Fruit fly (Drosophila melanogaster) whole organism, embryonic: ENCODE results near the gene Lcp65Ab1.
A peak's percentile ranks its signal among the peaks of the same experiment; 100 is the strongest.

Experiments used
- Abd-B ChIP-seq: fragments of 200-800 bp; sonication (Bioruptor generic); optimal IDR thresholded peaks from 2 replicates; lab custom pipeline; 2018; ENCODE audit warnings: missing biosample characterization, mild to moderate bottlenecking, missing genetic modification characterization, moderate library complexity
- B-H2 ChIP-seq: fragments of 200-800 bp; sonication (Bioruptor generic); optimal IDR thresholded peaks from 2 replicates; lab custom pipeline; 2018; ENCODE audit warnings: missing biosample characterization, mild to moderate bottlenecking, missing genetic modification characterization
- CG10267 ChIP-seq: fragments of 200-800 bp; sonication (Bioruptor generic); optimal IDR thresholded peaks from 2 replicates; lab custom pipeline; 2018; ENCODE audit warnings: missing biosample characterization, mild to moderate bottlenecking, missing genetic modification characterization, moderate library complexity
- CG10321 ChIP-seq: fragments of 200-800 bp; sonication (Bioruptor generic); IDR thresholded peaks from 2 replicates; pipeline ENCODE4 v1.3.6; 2022; ENCODE audit warnings: missing biosample characterization, missing genetic modification characterization
- CG10431 ChIP-seq: fragments of 200-800 bp; sonication (Bioruptor generic); optimal IDR thresholded peaks from 3 replicates; lab custom pipeline; 2018; ENCODE audit warnings: missing biosample characterization, mild to moderate bottlenecking, missing genetic modification characterization
- CG12659 ChIP-seq: fragments of 200-800 bp; sonication (Bioruptor generic); optimal IDR thresholded peaks from 3 replicates; lab custom pipeline; 2017; ENCODE audit warnings: mild to moderate bottlenecking, missing biosample characterization, missing genetic modification reagents, missing genetic modification characterization
- CG13287 ChIP-seq: fragments of 200-800 bp; sonication (Bioruptor generic); IDR thresholded peaks from 2 replicates; pipeline ENCODE4 v1.3.6; 2022; ENCODE audit warnings: missing biosample characterization, missing genetic modification characterization; ENCODE audit not compliant: partially characterized antibody
- CG13424 ChIP-seq: fragments of 200-800 bp; sonication (Bioruptor generic); optimal IDR thresholded peaks from 2 replicates; lab custom pipeline; 2019; ENCODE audit warnings: missing biosample characterization, mild to moderate bottlenecking, missing genetic modification characterization, moderate library complexity
- CG17361 ChIP-seq: fragments of 200-800 bp; sonication (Bioruptor generic); IDR thresholded peaks from 3 replicates; pipeline ENCODE4 v1.3.6; 2022; ENCODE audit warnings: missing biosample characterization, missing genetic modification characterization
- CG17612 ChIP-seq: fragments of 200-800 bp; sonication (Bioruptor generic); IDR thresholded peaks from 2 replicates; pipeline ENCODE4 v1.3.6; 2022; ENCODE audit warnings: missing biosample characterization, missing genetic modification characterization
- CG34224 ChIP-seq: fragments of 200-800 bp; sonication (Bioruptor generic); IDR thresholded peaks from 3 replicates; pipeline ENCODE4 v1.3.6; 2022; ENCODE audit warnings: missing biosample characterization, missing genetic modification characterization; ENCODE audit not compliant: partially characterized antibody
- CG3838 ChIP-seq: fragments of 200-800 bp; sonication (Bioruptor generic); optimal IDR thresholded peaks from 3 replicates; lab custom pipeline; 2016; ENCODE audit warnings: missing biosample characterization, missing genetic modification characterization
- CG6254 ChIP-seq: fragments of 200-800 bp; sonication (Bioruptor generic); optimal IDR thresholded peaks from 3 replicates; lab custom pipeline; 2017; ENCODE audit warnings: mild to moderate bottlenecking, missing biosample characterization, missing genetic modification reagents, missing genetic modification characterization
- CG6689 ChIP-seq: fragments of 200-800 bp; sonication (Bioruptor generic); IDR thresholded peaks from 2 replicates; pipeline ENCODE4 v1.3.6; 2022; ENCODE audit warnings: missing biosample characterization, missing genetic modification characterization
- CG6854 ChIP-seq: fragments of 200-800 bp; sonication (Bioruptor generic); optimal IDR thresholded peaks from 3 replicates; lab custom pipeline; 2017; ENCODE audit warnings: missing biosample characterization, mild to moderate bottlenecking, missing genetic modification characterization
- CG7357 ChIP-seq: fragments of 200-800 bp; sonication (Bioruptor generic); IDR thresholded peaks from 3 replicates; pipeline ENCODE4 v1.3.6; 2022; ENCODE audit warnings: missing biosample characterization, missing genetic modification characterization
- CG9609 ChIP-seq: fragments of 200-800 bp; sonication (Bioruptor generic); optimal IDR thresholded peaks from 3 replicates; lab custom pipeline; 2016; ENCODE audit warnings: missing biosample characterization, missing genetic modification characterization
- CG9727 ChIP-seq: fragments of 200-800 bp; sonication (Bioruptor generic); optimal IDR thresholded peaks from 3 replicates; lab custom pipeline; 2017; ENCODE audit warnings: missing biosample characterization, mild to moderate bottlenecking, missing genetic modification characterization
- CrebB ChIP-seq: fragments of 200-800 bp; sonication (Bioruptor generic); optimal IDR thresholded peaks from 3 replicates; lab custom pipeline; 2018; ENCODE audit warnings: missing biosample characterization, mild to moderate bottlenecking, missing genetic modification characterization
- D19B ChIP-seq: fragments of 200-800 bp; sonication (Bioruptor generic); optimal IDR thresholded peaks from 2 replicates; lab custom pipeline; 2017; ENCODE audit warnings: missing biosample characterization, mild to moderate bottlenecking, missing genetic modification characterization
- Dip2 ChIP-seq: fragments of 200-800 bp; sonication (Bioruptor generic); IDR thresholded peaks from 2 replicates; pipeline ENCODE4 v1.3.6; 2022; ENCODE audit warnings: missing biosample characterization, missing genetic modification characterization
- Dip3 ChIP-seq: fragments of 200-800 bp; sonication (Bioruptor generic); optimal IDR thresholded peaks from 3 replicates; lab custom pipeline; 2016; ENCODE audit warnings: missing biosample characterization, missing genetic modification characterization
- Dp ChIP-seq: fragments of 200-800 bp; sonication (Bioruptor generic); optimal IDR thresholded peaks from 2 replicates; lab custom pipeline; 2018; ENCODE audit warnings: missing biosample characterization, mild to moderate bottlenecking, missing genetic modification characterization, moderate library complexity
- E2f2 ChIP-seq: fragments of 200-800 bp; sonication (Bioruptor generic); IDR thresholded peaks from 2 replicates; pipeline ENCODE4 v1.3.6; 2022; ENCODE audit warnings: missing biosample characterization, missing genetic modification characterization
- Fer1 ChIP-seq: fragments of 200-800 bp; sonication (Bioruptor generic); optimal IDR thresholded peaks from 2 replicates; lab custom pipeline; 2017; ENCODE audit warnings: missing biosample characterization, mild to moderate bottlenecking, missing genetic modification characterization
- Fer2 ChIP-seq: fragments of 200-800 bp; sonication (Bioruptor generic); optimal IDR thresholded peaks from 2 replicates; lab custom pipeline; 2018; ENCODE audit warnings: missing biosample characterization, mild to moderate bottlenecking, missing genetic modification characterization, moderate library complexity
- Hr3 ChIP-seq: fragments of 200-800 bp; sonication (Bioruptor generic); optimal IDR thresholded peaks from 3 replicates; lab custom pipeline; 2016; ENCODE audit warnings: missing biosample characterization, missing genetic modification characterization
- NC2β ChIP-seq: fragments of 200-800 bp; sonication (Bioruptor generic); optimal IDR thresholded peaks from 2 replicates; lab custom pipeline; 2016; ENCODE audit warnings: missing biosample characterization, missing genetic modification characterization
- Poxn ChIP-seq: fragments of 200-800 bp; sonication (Bioruptor generic); IDR thresholded peaks from 2 replicates; pipeline ENCODE4 v1.3.6; 2022; ENCODE audit warnings: missing biosample characterization, missing genetic modification characterization
- Sry-δ ChIP-seq: fragments of 200-800 bp; sonication (Bioruptor generic); optimal IDR thresholded peaks from 2 replicates; lab custom pipeline; 2016; ENCODE audit warnings: missing biosample characterization, missing genetic modification characterization
- Xrp1 ChIP-seq: fragments of 200-800 bp; sonication (Bioruptor generic); IDR thresholded peaks from 2 replicates; pipeline ENCODE4 v1.3.6; 2022; ENCODE audit warnings: missing biosample characterization, missing genetic modification characterization
- ems ChIP-seq: fragments of 200-800 bp; sonication (Bioruptor generic); optimal IDR thresholded peaks from 3 replicates; lab custom pipeline; 2016; ENCODE audit warnings: missing biosample characterization, missing genetic modification characterization
- exex ChIP-seq: fragments of 200-800 bp; sonication (Bioruptor generic); optimal IDR thresholded peaks from 4 replicates; lab custom pipeline; 2018; ENCODE audit warnings: missing biosample characterization, mild to moderate bottlenecking, missing genetic modification characterization, moderate library complexity
- gem ChIP-seq: fragments of 200-800 bp; sonication (Bioruptor generic); optimal IDR thresholded peaks from 2 replicates; lab custom pipeline; 2019; ENCODE audit warnings: missing biosample characterization, mild to moderate bottlenecking, missing genetic modification characterization, moderate library complexity
- gsb ChIP-seq: fragments of 200-800 bp; sonication (Bioruptor generic); IDR thresholded peaks from 2 replicates; pipeline ENCODE4 v1.3.6; 2022; ENCODE audit warnings: missing biosample characterization, missing genetic modification characterization
- insv ChIP-seq, 2 experiments: fragments of 200-800 bp; sonication (Bioruptor generic); optimal IDR thresholded peaks; 3 replicates each; lab custom pipeline; 2016 to 2018; ENCODE audit warnings: missing biosample characterization in 2 of 2, missing genetic modification characterization in 2 of 2
- knrl ChIP-seq: fragments of 200-800 bp; sonication (Bioruptor generic); IDR thresholded peaks from 3 replicates; pipeline ENCODE4 v1.3.6; 2022; ENCODE audit warnings: missing biosample characterization, missing genetic modification characterization; ENCODE audit not compliant: partially characterized antibody
- lola ChIP-seq, 3 experiments: fragments of >200 bp in 2 of 3; fragments of 200-800 bp in 1 of 3; sonication (Bioruptor generic) in 1 of 3; optimal IDR thresholded peaks; 2 replicates each; lab custom pipeline; 2017 to 2019; ENCODE audit warnings: missing biosample characterization in 3 of 3, missing genetic modification characterization in 3 of 3, mild to moderate bottlenecking in 1 of 3, moderate library complexity in 1 of 3
- mam ChIP-seq: fragments of 200-800 bp; sonication (Bioruptor generic); optimal IDR thresholded peaks from 3 replicates; lab custom pipeline; 2016; ENCODE audit warnings: missing biosample characterization, missing genetic modification characterization
- org-1 ChIP-seq: fragments of 200-800 bp; sonication (Bioruptor generic); optimal IDR thresholded peaks from 2 replicates; lab custom pipeline; 2017; ENCODE audit warnings: missing biosample characterization, missing genetic modification characterization
- pb ChIP-seq: fragments of 200-800 bp; sonication (Bioruptor generic); optimal IDR thresholded peaks from 3 replicates; lab custom pipeline; 2016; ENCODE audit warnings: missing biosample characterization, missing genetic modification characterization
- peb ChIP-seq: fragments of 200-800 bp; sonication (Bioruptor generic); IDR thresholded peaks from 2 replicates; pipeline ENCODE4 v1.3.6; 2022; ENCODE audit warnings: missing biosample characterization, missing genetic modification characterization
- pros ChIP-seq: fragments of 200-800 bp; sonication (Bioruptor generic); optimal IDR thresholded peaks from 3 replicates; lab custom pipeline; 2019; ENCODE audit warnings: missing biosample characterization, mild to moderate bottlenecking, missing genetic modification characterization, moderate library complexity
- salm ChIP-seq: fragments of 200-800 bp; sonication (Bioruptor generic); optimal IDR thresholded peaks from 2 replicates; lab custom pipeline; 2018; ENCODE audit warnings: missing biosample characterization, mild to moderate bottlenecking, missing genetic modification characterization
- sug ChIP-seq: fragments of 200-800 bp; optimal IDR thresholded peaks from 2 replicates; lab custom pipeline; 2019; ENCODE audit warnings: missing biosample characterization, mild to moderate bottlenecking, missing genetic modification characterization, moderate library complexity
- twi ChIP-seq: fragments of 200-800 bp; optimal IDR thresholded peaks from 2 replicates; lab custom pipeline; 2019; ENCODE audit warnings: missing biosample characterization, mild to moderate bottlenecking, missing genetic modification characterization, moderate library complexity
- wek ChIP-seq: fragments of 200-800 bp; sonication (Bioruptor generic); optimal IDR thresholded peaks from 3 replicates; lab custom pipeline; 2018; ENCODE audit warnings: missing biosample characterization, mild to moderate bottlenecking, missing genetic modification characterization, moderate library complexity
- z ChIP-seq: fragments of 200-800 bp; sonication (Bioruptor generic); IDR thresholded peaks from 3 replicates; pipeline ENCODE4 v1.3.6; 2022; ENCODE audit warnings: missing biosample characterization, missing genetic modification characterization
- zfh2 ChIP-seq: fragments of 200-800 bp; sonication (Bioruptor generic); optimal IDR thresholded peaks from 2 replicates; lab custom pipeline; 2016; ENCODE audit warnings: missing biosample characterization, missing genetic modification characterization

The Lcp65Ab1 gene

DNA sequence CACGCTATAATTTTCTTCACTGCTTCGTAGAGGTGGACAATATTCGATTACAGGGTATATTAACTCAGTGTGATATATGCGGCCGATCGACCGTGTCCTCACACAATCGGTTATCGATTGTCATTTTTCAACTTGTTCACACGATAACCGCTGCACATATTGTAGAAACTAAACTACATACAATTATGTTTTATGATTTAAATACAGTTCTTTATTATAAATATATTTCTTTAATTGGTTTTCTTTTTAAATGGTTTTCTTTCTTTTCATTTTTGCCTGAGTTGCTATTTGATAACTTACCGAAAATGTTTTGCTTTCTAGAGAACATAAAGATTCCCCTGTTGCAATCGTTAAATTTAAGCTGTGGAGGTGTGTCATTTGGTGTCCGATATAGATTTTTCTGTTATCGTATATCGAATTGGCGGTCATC lies 24.5 kb downstream of the Lcp65Ab1 start, which contains the start of the genes fmt and CG7376 (continued):
- TF ChIP-seq peb (GFP tag; lab: Robert Waterston, UW) = no peak
- TF ChIP-seq Dp (GFP tag; lab: Kevin White, UChicago) = peak; percentile 64
- no peak for TF ChIP-seq Dip2 (GFP tag; lab: Robert Waterston, UW)
- peak; percentile 80 for TF ChIP-seq CG12659

DNA sequence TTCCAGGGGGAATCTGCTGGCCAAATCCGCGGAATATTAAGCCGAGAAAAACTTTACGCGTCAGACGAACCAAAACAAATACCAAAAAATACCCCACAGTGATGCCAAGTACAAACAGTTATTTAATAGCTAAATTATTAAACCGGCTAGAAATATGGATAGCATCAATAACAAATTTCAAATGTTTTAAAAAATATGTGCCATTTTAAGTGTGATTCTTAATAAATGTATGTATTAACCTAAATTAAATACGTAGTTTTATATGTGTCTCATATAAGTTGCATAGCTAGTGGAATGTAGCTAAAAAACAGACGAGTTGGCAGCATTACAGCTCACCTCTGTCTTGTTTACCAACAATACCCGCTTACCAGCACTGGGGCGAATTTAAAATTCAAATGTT lies 32.4 kb downstream of the Lcp65Ab1 start, which contains the start of gene CG10274:
Gene CG10274 (minus strand): TSS at position 54 of the 400 bp plus-strand sequence.
- TF ChIP-seq lola (GFP tag; optimal IDR thresholded peaks at IDR 0.05; lab: Kevin White, UChicago) (peak in 1 of 3 experiments; percentile 81), pb (GFP tag; lab: Kevin White, UChicago) (no peak), CG6689 (GFP tag; lab: Robert Waterston, UW) (peak; percentile 34; the same call in 1 of the 2 replicates), CG17361 (GFP tag; lab: Robert Waterston, UW) (no peak; the same call in 1 of the 3 replicates), CG3838 (peak; percentile 50), CG6854 (GFP tag; lab: Kevin White, UChicago) (no peak), NC2β (peak; percentile 23), CG17612 (no peak), Fer2 (tag; lab: Kevin White, UChicago) (peak; percentile 72), ems (GFP tag; lab: Kevin White, UChicago) (peak; percentile 64), D19B (GFP tag; lab: Kevin White, UChicago) (no peak), E2f2 (GFP tag; lab: Robert Waterston, UW) (peak; percentile 78), Xrp1 (GFP tag; lab: Robert Waterston, UW) (peak; percentile 82), CG10267 (tag; lab: Kevin White, UChicago) (peak; percentile 98), exex (tag; lab: Kevin White, UChicago) (no peak), gsb (no peak; the same call in 1 of the 2 replicates), CG13287 (GFP tag; lab: Robert Waterston, UW) (no peak; the same call in 1 of the 2 replicates), Sry-δ (peak; percentile 44), sug (tag; lab: Kevin White, UChicago) (peak; percentile 84), wek (GFP tag; lab: Kevin White, UChicago) (no peak), knrl (GFP tag; lab: Robert Waterston, UW) (peak; percentile 21; the same call in 1 of the 3 replicates), Dip3 (GFP tag; lab: Kevin White, UChicago) (peak; percentile 78), gem (peak; percentile 86), CrebB (peak; percentile 38), pros (no peak), mam (GFP tag; lab: Kevin White, UChicago) (peak; percentile 80), CG10321 (GFP tag; lab: Robert Waterston, UW) (no peak), zfh2 (GFP tag; lab: Kevin White, UChicago) (peak; percentile 80), B-H2 (no peak), twi (tag; lab: Kevin White, UChicago) (peak; percentile 70), Hr3 (GFP tag; lab: Kevin White, UChicago) (peak; percentile 80), CG13424 (tag; lab: Kevin White, UChicago) (peak; percentile 84), salm (no peak), org-1 (GFP tag; lab: Kevin White, UChicago) (peak; percentile 24), CG34224 (no peak), CG7357 (GFP tag; lab: Robert Waterston, UW) (peak; percentile 33; the same call in 1 of the 3 replicates), insv (GFP tag; optimal IDR thresholded peaks at IDR 0.05; lab: Kevin White, UChicago) (peak in 1 of 2 experiments; percentile 31), Fer1 (GFP tag; lab: Kevin White, UChicago) (peak; percentile 79), z (GFP tag; lab: Robert Waterston, UW) (no peak), Poxn (no peak), Abd-B (peak; percentile 79), CG9727 (GFP tag; lab: Kevin White, UChicago) (peak; percentile 76), CG10431 (no peak), CG6254 (GFP tag; lab: Kevin White, UChicago) (no peak), CG9609 (peak; percentile 67)
